Fruit fly (Drosophila melanogaster) whole organism, embryonic: ENCODE data around the gene CG31827.

ENCODE experiments used
- Aef1 ChIP-seq: fragments of 200-800 bp; sonication (Bioruptor generic); IDR thresholded peaks from 3 replicates; pipeline ENCODE4 v1.3.6; 2022; ENCODE audit warnings: missing biosample characterization, missing genetic modification characterization
- BEAF-32 ChIP-seq: fragments of 200-800 bp; sonication (Bioruptor generic); optimal IDR thresholded peaks from 3 replicates; lab custom pipeline; 2017; ENCODE audit warnings: missing biosample characterization, missing genetic modification characterization, mild to moderate bottlenecking, moderate library complexity, missing genetic modification reagents
- CG10267 ChIP-seq: fragments of 200-800 bp; sonication (Bioruptor generic); optimal IDR thresholded peaks from 2 replicates; lab custom pipeline; 2018; ENCODE audit warnings: missing biosample characterization, mild to moderate bottlenecking, missing genetic modification characterization, moderate library complexity
- CG13287 ChIP-seq: fragments of 200-800 bp; sonication (Bioruptor generic); IDR thresholded peaks from 2 replicates; pipeline ENCODE4 v1.3.6; 2022; ENCODE audit warnings: missing biosample characterization, missing genetic modification characterization; ENCODE audit not compliant: partially characterized antibody
- CG14710 ChIP-seq: fragments of 200-800 bp; sonication (Bioruptor generic); optimal IDR thresholded peaks from 3 replicates; lab custom pipeline; 2019; ENCODE audit warnings: missing biosample characterization, mild to moderate bottlenecking, missing genetic modification characterization, moderate library complexity
- CG15601 ChIP-seq: fragments of 200-800 bp; sonication (Bioruptor generic); optimal IDR thresholded peaks from 3 replicates; lab custom pipeline; 2019; ENCODE audit warnings: missing biosample characterization, mild to moderate bottlenecking, missing genetic modification characterization, moderate library complexity
- CG16813 ChIP-seq: fragments of 200-800 bp; sonication (Bioruptor generic); IDR thresholded peaks from 3 replicates; pipeline ENCODE4 v1.3.6; 2022; ENCODE audit warnings: missing biosample characterization, missing genetic modification characterization; ENCODE audit not compliant: partially characterized antibody
- CG17186 ChIP-seq: fragments of 200-800 bp; sonication (Bioruptor generic); optimal IDR thresholded peaks from 3 replicates; lab custom pipeline; 2017; ENCODE audit warnings: missing biosample characterization, missing genetic modification reagents, missing genetic modification characterization
- CG17829 ChIP-seq: fragments of 200-800 bp; optimal IDR thresholded peaks from 2 replicates; lab custom pipeline; 2019; ENCODE audit warnings: missing biosample characterization, mild to moderate bottlenecking, missing genetic modification characterization, moderate library complexity
- CG2712 ChIP-seq: fragments of 200-800 bp; optimal IDR thresholded peaks from 3 replicates; lab custom pipeline; 2019; ENCODE audit warnings: missing biosample characterization, mild to moderate bottlenecking, missing genetic modification characterization, moderate library complexity
- CG32767 ChIP-seq: fragments of 200-800 bp; sonication (Bioruptor generic); IDR thresholded peaks from 2 replicates; pipeline ENCODE4 v1.3.6; 2022; ENCODE audit warnings: missing biosample characterization, missing genetic modification characterization
- CG34224 ChIP-seq: fragments of 200-800 bp; sonication (Bioruptor generic); IDR thresholded peaks from 3 replicates; pipeline ENCODE4 v1.3.6; 2022; ENCODE audit warnings: missing biosample characterization, missing genetic modification characterization; ENCODE audit not compliant: partially characterized antibody
- CG3847 ChIP-seq: fragments of 200-800 bp; sonication (Bioruptor generic); IDR thresholded peaks from 2 replicates; pipeline ENCODE4 v1.3.6; 2022; ENCODE audit warnings: missing biosample characterization, missing genetic modification characterization
- CG4360 ChIP-seq: fragments of 200-800 bp; sonication (Bioruptor generic); IDR thresholded peaks from 2 replicates; pipeline ENCODE4 v1.3.6; 2022; ENCODE audit warnings: missing biosample characterization, missing genetic modification characterization
- CG6791 ChIP-seq: fragments of 200-800 bp; sonication (Bioruptor generic); IDR thresholded peaks from 3 replicates; pipeline ENCODE4 v1.3.6; 2022; ENCODE audit warnings: missing biosample characterization, missing genetic modification characterization; ENCODE audit not compliant: partially characterized antibody
- CG7963 ChIP-seq: fragments of 200-800 bp; sonication (Bioruptor generic); IDR thresholded peaks from 3 replicates; pipeline ENCODE4 v1.3.6; 2022; ENCODE audit warnings: missing biosample characterization, missing genetic modification characterization; ENCODE audit not compliant: partially characterized antibody
- CG9609 ChIP-seq: fragments of 200-800 bp; sonication (Bioruptor generic); optimal IDR thresholded peaks from 3 replicates; lab custom pipeline; 2016; ENCODE audit warnings: missing biosample characterization, missing genetic modification characterization
- Dll ChIP-seq: fragments of 200-800 bp; sonication (Bioruptor generic); IDR thresholded peaks from 4 replicates; pipeline ENCODE4 v1.3.6; 2022; ENCODE audit warnings: missing biosample characterization, missing genetic modification characterization; ENCODE audit not compliant: partially characterized antibody
- Doc3 ChIP-seq: fragments of 200-800 bp; sonication (Bioruptor generic); IDR thresholded peaks from 3 replicates; pipeline ENCODE4 v1.3.6; 2022; ENCODE audit warnings: missing biosample characterization, missing genetic modification characterization; ENCODE audit not compliant: partially characterized antibody
- Dref ChIP-seq: fragments of 200-800 bp; sonication (Bioruptor generic); IDR thresholded peaks from 2 replicates; pipeline ENCODE4 v1.3.6; 2022; ENCODE audit warnings: missing biosample characterization, missing genetic modification characterization
- HLH4C ChIP-seq: fragments of 200-800 bp; sonication (Bioruptor generic); IDR thresholded peaks from 3 replicates; pipeline ENCODE4 v1.3.6; 2022; ENCODE audit warnings: missing biosample characterization, missing genetic modification characterization; ENCODE audit not compliant: partially characterized antibody
- MESR4 ChIP-seq: fragments of 200-800 bp; sonication (Bioruptor generic); optimal IDR thresholded peaks from 2 replicates; lab custom pipeline; 2018; ENCODE audit warnings: missing biosample characterization, mild to moderate bottlenecking, missing genetic modification characterization, moderate library complexity
- Nf-YC ChIP-seq: fragments of 200-800 bp; optimal IDR thresholded peaks from 3 replicates; lab custom pipeline; 2019; ENCODE audit warnings: missing biosample characterization, mild to moderate bottlenecking, missing genetic modification characterization, moderate library complexity
- Scr ChIP-seq: fragments of 200-800 bp; sonication (Bioruptor generic); IDR thresholded peaks from 2 replicates; pipeline ENCODE4 v1.3.6; 2022; ENCODE audit warnings: missing biosample characterization, missing genetic modification characterization; ENCODE audit not compliant: partially characterized antibody
- Sin3A ChIP-seq: fragments of >200 bp; optimal IDR thresholded peaks from 2 replicates; lab custom pipeline; 2018
- Sry-β ChIP-seq: fragments of 200-800 bp; sonication (Bioruptor generic); optimal IDR thresholded peaks from 2 replicates; lab custom pipeline; 2018; ENCODE audit warnings: missing biosample characterization, mild to moderate bottlenecking, missing genetic modification characterization, moderate library complexity
- bbx ChIP-seq: fragments of 200-800 bp; sonication (Bioruptor generic); IDR thresholded peaks from 2 replicates; pipeline ENCODE4 v1.3.6; 2022; ENCODE audit warnings: missing biosample characterization, missing genetic modification characterization; ENCODE audit not compliant: partially characterized antibody
- crp ChIP-seq, 2 experiments: fragments of 200-800 bp; sonication (Bioruptor generic); optimal IDR thresholded peaks; 2 replicates in 1 of 2; 3 replicates in 1 of 2; lab custom pipeline; 2017; ENCODE audit warnings: missing biosample characterization in 2 of 2, missing genetic modification characterization in 2 of 2, mild to moderate bottlenecking in 1 of 2, moderate library complexity in 1 of 2
- nerfin-2 ChIP-seq: fragments of 200-800 bp; sonication (Bioruptor generic); IDR thresholded peaks from 2 replicates; pipeline ENCODE4 v1.3.6; 2022; ENCODE audit warnings: missing biosample characterization, missing genetic modification characterization; ENCODE audit not compliant: partially characterized antibody
- pzg ChIP-seq: fragments of 200-800 bp; sonication (Bioruptor generic); optimal IDR thresholded peaks from 3 replicates; lab custom pipeline; 2018; ENCODE audit warnings: missing biosample characterization, mild to moderate bottlenecking, missing genetic modification characterization, moderate library complexity
- row ChIP-seq: fragments of 200-800 bp; sonication (Bioruptor generic); IDR thresholded peaks from 3 replicates; pipeline ENCODE4 v1.3.6; 2022; ENCODE audit warnings: missing biosample characterization, missing genetic modification characterization
- sens ChIP-seq: fragments of 200-800 bp; sonication (Bioruptor generic); peaks from one replicate; lab custom pipeline; 2016; ENCODE audit warnings: missing biosample characterization, missing genetic modification characterization
- trem ChIP-seq: fragments of 200-800 bp; optimal IDR thresholded peaks from 3 replicates; lab custom pipeline; 2019; ENCODE audit warnings: missing biosample characterization, mild to moderate bottlenecking, missing genetic modification characterization, moderate library complexity
- unc-4 ChIP-seq: fragments of 200-800 bp; sonication (Bioruptor generic); IDR thresholded peaks from 2 replicates; pipeline ENCODE4 v1.3.6; 2022; ENCODE audit warnings: missing biosample characterization, missing genetic modification characterization; ENCODE audit not compliant: partially characterized antibody

CG31827 gene

DNA sequence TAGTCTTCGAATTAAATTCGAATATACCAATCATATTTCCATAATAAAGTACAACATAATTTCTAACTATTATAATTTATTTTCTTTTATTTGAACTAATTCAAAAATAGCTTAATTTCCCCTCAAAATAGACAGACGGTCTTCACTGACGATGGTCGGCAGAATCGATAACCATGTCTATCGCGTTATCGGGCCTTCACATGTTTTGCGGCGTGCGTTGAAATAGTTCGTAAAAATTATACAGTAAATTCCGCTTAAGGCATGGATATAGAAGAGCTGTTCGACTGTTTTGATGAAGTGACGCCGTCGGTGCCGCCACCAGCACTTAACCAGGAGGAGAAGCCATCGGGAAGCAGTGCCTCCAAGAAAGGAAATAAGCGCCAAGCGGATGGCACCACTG is 47.1 kb downstream of the CG31827 start, which contains the start of gene Mtr4 (continued):
- TF ChIP-seq row (GFP tag; lab: Robert Waterston, UW) (peak; percentile 80), CG9609 (GFP tag; lab: Kevin White, UChicago) (no peak), trem (peak; percentile 3), Nf-YC (tag; lab: Kevin White, UChicago) (peak; percentile 18), CG15601 (tag; lab: Kevin White, UChicago) (no peak), CG34224 (GFP tag; lab: Robert Waterston, UW) (peak; percentile 64), CG13287 (GFP tag; lab: Robert Waterston, UW) (peak; percentile 60), CG32767 (GFP tag; lab: Robert Waterston, UW) (no peak), CG3847 (GFP tag; lab: Robert Waterston, UW) (no peak), Dll (GFP tag; lab: Robert Waterston, UW) (peak; percentile 62), BEAF-32 (GFP tag; lab: Kevin White, UChicago) (peak; percentile 16), CG7963 (GFP tag; lab: Robert Waterston, UW) (peak; percentile 33; the same call in 1 of the 3 replicates), Scr (GFP tag; lab: Robert Waterston, UW) (peak; percentile 48), CG17186 (GFP tag; lab: Kevin White, UChicago) (peak; percentile 2), pzg (peak; percentile 40), Aef1 (no peak), CG16813 (GFP tag; lab: Robert Waterston, UW) (peak; percentile 41; the same call in 1 of the 3 replicates), Doc3 (GFP tag; lab: Robert Waterston, UW) (0 out of 3 replicates have a peak, but pooled peaks have one; percentile 34), Dref (peak; percentile 79), CG2712 (tag; lab: Kevin White, UChicago) (no peak), bbx (GFP tag; lab: Robert Waterston, UW) (peak; percentile 67), Sry-β (GFP tag; lab: Kevin White, UChicago) (peak; percentile 94), crp (GFP tag; optimal IDR thresholded peaks at IDR 0.05; lab: Kevin White, UChicago) (peak in 1 of 2 experiments; percentile 42), nerfin-2 (peak; percentile 53; the same call in 1 of the 2 replicates), MESR4 (GFP tag; lab: Kevin White, UChicago) (peak; percentile 76), unc-4 (0 out of 2 replicates have a peak, but pooled peaks have one; percentile 17), CG17829 (tag; lab: Kevin White, UChicago) (peak; percentile 21), sens (GFP tag; lab: Kevin White, UChicago) (peak; percentile 33), CG6791 (GFP tag; lab: Robert Waterston, UW) (peak; percentile 44; the same call in 1 of the 3 replicates), CG10267 (tag; lab: Kevin White, UChicago) (peak; percentile 10), CG4360 (GFP tag; lab: Robert Waterston, UW) (no peak), HLH4C (GFP tag; lab: Robert Waterston, UW) (peak; percentile 71), Sin3A (lab: Kevin White, UChicago) (peak; percentile 11), CG14710 (tag; lab: Kevin White, UChicago) (peak; percentile 28)
